Fruit fly (Drosophila melanogaster) whole organism, embryonic: ENCODE data around the gene CoRest.
A peak's percentile ranks its signal among the peaks of the same experiment; 100 is the strongest.

Experiments
- Abd-B ChIP-seq: fragments of 200-800 bp; sonication (Bioruptor generic); optimal IDR thresholded peaks from 2 replicates; lab custom pipeline; 2018; ENCODE audit warnings: missing biosample characterization, mild to moderate bottlenecking, missing genetic modification characterization, moderate library complexity
- Ada2b ChIP-seq: fragments of 200-800 bp; sonication (Bioruptor generic); IDR thresholded peaks from 2 replicates; pipeline ENCODE4 v1.3.6; 2022; ENCODE audit warnings: missing biosample characterization, missing genetic modification characterization
- Awh ChIP-seq: fragments of 200-800 bp; sonication (Bioruptor generic); IDR thresholded peaks from 2 replicates; pipeline ENCODE4, ENCODE4 v1.3.6; 2022; ENCODE audit warnings: missing biosample characterization, missing genetic modification characterization
- CG11093 ChIP-seq: fragments of 200-800 bp; sonication (Bioruptor generic); IDR thresholded peaks from 3 replicates; pipeline ENCODE4 v1.3.6; 2022; ENCODE audit warnings: missing biosample characterization, missing genetic modification characterization
- CG11560 ChIP-seq: fragments of 200-800 bp; sonication (Bioruptor generic); IDR thresholded peaks from 3 replicates; pipeline ENCODE4 v1.3.6; 2022; ENCODE audit warnings: missing biosample characterization, missing genetic modification characterization
- CG1233 ChIP-seq: fragments of 200-800 bp; sonication (Bioruptor generic); optimal IDR thresholded peaks from 4 replicates; lab custom pipeline; 2018; ENCODE audit warnings: missing biosample characterization, mild to moderate bottlenecking, missing genetic modification characterization
- CG13775 ChIP-seq: fragments of 200-800 bp; sonication (Bioruptor generic); optimal IDR thresholded peaks from 3 replicates; lab custom pipeline; 2017; ENCODE audit warnings: missing biosample characterization, mild to moderate bottlenecking, missing genetic modification characterization
- CG1603 ChIP-seq: fragments of 200-800 bp; sonication (Bioruptor generic); optimal IDR thresholded peaks from 2 replicates; lab custom pipeline; 2019; ENCODE audit warnings: missing biosample characterization, mild to moderate bottlenecking, missing genetic modification characterization, moderate library complexity
- CG17361 ChIP-seq: fragments of 200-800 bp; sonication (Bioruptor generic); IDR thresholded peaks from 3 replicates; pipeline ENCODE4 v1.3.6; 2022; ENCODE audit warnings: missing biosample characterization, missing genetic modification characterization
- CG2129 ChIP-seq: fragments of 200-800 bp; sonication (Bioruptor generic); IDR thresholded peaks from 2 replicates; pipeline ENCODE4 v1.3.6; 2022; ENCODE audit warnings: missing biosample characterization, missing genetic modification characterization; ENCODE audit not compliant: partially characterized antibody
- CG31388 ChIP-seq: fragments of 200-800 bp; sonication (Bioruptor generic); optimal IDR thresholded peaks from 2 replicates; lab custom pipeline; 2016; ENCODE audit warnings: missing biosample characterization, missing genetic modification characterization
- CG31441 ChIP-seq: fragments of 200-800 bp; sonication (Bioruptor generic); IDR thresholded peaks from 2 replicates; pipeline ENCODE4 v1.3.6; 2022; ENCODE audit warnings: missing biosample characterization, missing genetic modification characterization
- CG34224 ChIP-seq: fragments of 200-800 bp; sonication (Bioruptor generic); IDR thresholded peaks from 3 replicates; pipeline ENCODE4 v1.3.6; 2022; ENCODE audit warnings: missing biosample characterization, missing genetic modification characterization; ENCODE audit not compliant: partially characterized antibody
- CG3847 ChIP-seq: fragments of 200-800 bp; sonication (Bioruptor generic); IDR thresholded peaks from 2 replicates; pipeline ENCODE4 v1.3.6; 2022; ENCODE audit warnings: missing biosample characterization, missing genetic modification characterization
- CG6175 ChIP-seq: fragments of 200-800 bp; sonication (Bioruptor generic); IDR thresholded peaks from 3 replicates; pipeline ENCODE4 v1.3.6; 2022; ENCODE audit warnings: missing biosample characterization, missing genetic modification characterization
- CG6254 ChIP-seq: fragments of 200-800 bp; sonication (Bioruptor generic); optimal IDR thresholded peaks from 3 replicates; lab custom pipeline; 2017; ENCODE audit warnings: mild to moderate bottlenecking, missing biosample characterization, missing genetic modification reagents, missing genetic modification characterization
- CG7963 ChIP-seq: fragments of 200-800 bp; sonication (Bioruptor generic); IDR thresholded peaks from 3 replicates; pipeline ENCODE4 v1.3.6; 2022; ENCODE audit warnings: missing biosample characterization, missing genetic modification characterization; ENCODE audit not compliant: partially characterized antibody
- CG7987 ChIP-seq: fragments of 200-800 bp; sonication (Bioruptor generic); optimal IDR thresholded peaks from 2 replicates; lab custom pipeline; 2018; ENCODE audit warnings: missing biosample characterization, mild to moderate bottlenecking, missing genetic modification characterization, moderate library complexity
- CG8765 ChIP-seq: fragments of 200-800 bp; sonication (Bioruptor generic); IDR thresholded peaks from 2 replicates; pipeline ENCODE4 v1.3.6; 2022; ENCODE audit warnings: missing biosample characterization, missing genetic modification characterization
- CG9932 ChIP-seq: fragments of 200-800 bp; sonication (Bioruptor generic); IDR thresholded peaks from 2 replicates; pipeline ENCODE4 v1.3.6; 2022; ENCODE audit warnings: missing biosample characterization, missing genetic modification characterization
- CTCF ChIP-seq: fragments of 200-800 bp; sonication (Bioruptor generic); optimal IDR thresholded peaks from 2 replicates; lab custom pipeline; 2017; ENCODE audit warnings: missing biosample characterization, mild to moderate bottlenecking, missing genetic modification characterization, moderate library complexity
- Dfd ChIP-seq, 2 experiments: fragments of >200 bp; optimal IDR thresholded peaks; 2 replicates each; lab custom pipeline; 2017; ENCODE audit warnings: missing biosample characterization in 2 of 2, missing genetic modification characterization in 2 of 2
- ERR ChIP-seq: fragments of 200-800 bp; sonication (Bioruptor generic); optimal IDR thresholded peaks from 2 replicates; lab custom pipeline; 2016; ENCODE audit warnings: missing biosample characterization, missing genetic modification characterization
- H2.0 ChIP-seq: fragments of 200-800 bp; sonication (Bioruptor generic); IDR thresholded peaks from 2 replicates; pipeline ENCODE4 v1.3.6; 2022; ENCODE audit warnings: missing biosample characterization, missing genetic modification characterization
- Hey ChIP-seq: fragments of 200-800 bp; sonication (Bioruptor generic); optimal IDR thresholded peaks from 3 replicates; lab custom pipeline; 2018; ENCODE audit warnings: missing biosample characterization, mild to moderate bottlenecking, missing genetic modification characterization
- HmgZ ChIP-seq: fragments of 200-800 bp; sonication (Bioruptor generic); optimal IDR thresholded peaks from 2 replicates; lab custom pipeline; 2018; ENCODE audit warnings: missing biosample characterization, mild to moderate bottlenecking, missing genetic modification characterization
- Kr ChIP-seq: fragments of 200-800 bp; sonication (Bioruptor generic); optimal IDR thresholded peaks from 2 replicates; lab custom pipeline; 2017; ENCODE audit warnings: missing biosample characterization, mild to moderate bottlenecking, missing genetic modification characterization
- Lhr ChIP-seq: fragments of 200-800 bp; sonication (Bioruptor generic); optimal IDR thresholded peaks from 3 replicates; lab custom pipeline; 2017; ENCODE audit warnings: mild to moderate bottlenecking, missing biosample characterization, missing genetic modification reagents, missing genetic modification characterization
- Lim3 ChIP-seq: fragments of 200-800 bp; sonication (Bioruptor generic); IDR thresholded peaks from 2 replicates; pipeline ENCODE4 v1.3.6; 2022; ENCODE audit warnings: missing biosample characterization, missing genetic modification characterization
- Meics ChIP-seq: fragments of 200-800 bp; sonication (Bioruptor generic); optimal IDR thresholded peaks from 2 replicates; lab custom pipeline; 2017; ENCODE audit warnings: missing biosample characterization, mild to moderate bottlenecking, missing genetic modification characterization
- Myb ChIP-seq: fragments of 200-800 bp; sonication (Bioruptor generic); optimal IDR thresholded peaks from 2 replicates; lab custom pipeline; 2016; ENCODE audit warnings: missing biosample characterization, missing genetic modification characterization
- Pdp1 ChIP-seq, 2 experiments: fragments of 200-800 bp; sonication (Bioruptor generic); optimal IDR thresholded peaks; 3 replicates each; lab custom pipeline; 2016; ENCODE audit warnings: missing biosample characterization in 2 of 2, missing genetic modification characterization in 2 of 2, mild to moderate bottlenecking in 1 of 2, moderate library complexity in 1 of 2
- Poxn ChIP-seq: fragments of 200-800 bp; sonication (Bioruptor generic); IDR thresholded peaks from 2 replicates; pipeline ENCODE4 v1.3.6; 2022; ENCODE audit warnings: missing biosample characterization, missing genetic modification characterization
- Vsx1 ChIP-seq: fragments of 200-800 bp; sonication (Bioruptor generic); optimal IDR thresholded peaks from 2 replicates; lab custom pipeline; 2017; ENCODE audit warnings: missing biosample characterization, mild to moderate bottlenecking, missing genetic modification characterization, missing genetic modification reagents
- Xbp1 ChIP-seq: fragments of 200-800 bp; sonication (Bioruptor generic); optimal IDR thresholded peaks from 3 replicates; lab custom pipeline; 2016; ENCODE audit warnings: missing biosample characterization, mild to moderate bottlenecking, missing genetic modification characterization
- crp ChIP-seq, 2 experiments: fragments of 200-800 bp; sonication (Bioruptor generic); optimal IDR thresholded peaks; 2 replicates in 1 of 2; 3 replicates in 1 of 2; lab custom pipeline; 2017; ENCODE audit warnings: missing biosample characterization in 2 of 2, missing genetic modification characterization in 2 of 2, mild to moderate bottlenecking in 1 of 2, moderate library complexity in 1 of 2
- dmrt11E ChIP-seq: fragments of 200-800 bp; sonication (Bioruptor generic); optimal IDR thresholded peaks from 3 replicates; lab custom pipeline; 2018; ENCODE audit warnings: missing biosample characterization, mild to moderate bottlenecking, missing genetic modification characterization, moderate library complexity
- emc ChIP-seq: fragments of 200-800 bp; sonication (Bioruptor generic); optimal IDR thresholded peaks from 2 replicates; lab custom pipeline; 2016; ENCODE audit warnings: missing biosample characterization, missing genetic modification characterization
- gsb ChIP-seq: fragments of 200-800 bp; sonication (Bioruptor generic); IDR thresholded peaks from 2 replicates; pipeline ENCODE4 v1.3.6; 2022; ENCODE audit warnings: missing biosample characterization, missing genetic modification characterization
- jumu ChIP-seq: fragments of 200-800 bp; sonication (Bioruptor generic); optimal IDR thresholded peaks from 3 replicates; lab custom pipeline; 2016; ENCODE audit warnings: missing biosample characterization, missing genetic modification characterization
- kni ChIP-seq: fragments of 200-800 bp; sonication (Bioruptor generic); optimal IDR thresholded peaks from 3 replicates; lab custom pipeline; 2017; ENCODE audit warnings: mild to moderate bottlenecking, missing biosample characterization, missing genetic modification reagents, missing genetic modification characterization
- org-1 ChIP-seq: fragments of 200-800 bp; sonication (Bioruptor generic); optimal IDR thresholded peaks from 2 replicates; lab custom pipeline; 2017; ENCODE audit warnings: missing biosample characterization, missing genetic modification characterization
- peb ChIP-seq: fragments of 200-800 bp; sonication (Bioruptor generic); IDR thresholded peaks from 2 replicates; pipeline ENCODE4 v1.3.6; 2022; ENCODE audit warnings: missing biosample characterization, missing genetic modification characterization
- pfk ChIP-seq: fragments of 200-800 bp; sonication (Bioruptor generic); optimal IDR thresholded peaks from 2 replicates; lab custom pipeline; 2018; ENCODE audit warnings: missing biosample characterization, mild to moderate bottlenecking, missing genetic modification characterization, moderate library complexity
- sima ChIP-seq: fragments of 200-800 bp; sonication (Bioruptor generic); optimal IDR thresholded peaks from 2 replicates; lab custom pipeline; 2016; ENCODE audit warnings: missing biosample characterization, missing genetic modification characterization
- so ChIP-seq: fragments of 200-800 bp; sonication (Bioruptor generic); IDR thresholded peaks from 3 replicates; pipeline ENCODE4 v1.3.6; 2022; ENCODE audit warnings: missing biosample characterization, missing genetic modification characterization
- tup ChIP-seq: fragments of 200-800 bp; sonication (Bioruptor generic); optimal IDR thresholded peaks from 2 replicates; lab custom pipeline; 2016; ENCODE audit warnings: missing biosample characterization, mild to moderate bottlenecking, missing genetic modification characterization, moderate library complexity
- wek ChIP-seq: fragments of 200-800 bp; sonication (Bioruptor generic); optimal IDR thresholded peaks from 3 replicates; lab custom pipeline; 2018; ENCODE audit warnings: missing biosample characterization, mild to moderate bottlenecking, missing genetic modification characterization, moderate library complexity
- z ChIP-seq: fragments of 200-800 bp; sonication (Bioruptor generic); IDR thresholded peaks from 3 replicates; pipeline ENCODE4 v1.3.6; 2022; ENCODE audit warnings: missing biosample characterization, missing genetic modification characterization
- zen ChIP-seq: fragments of 200-800 bp; sonication (Bioruptor generic); optimal IDR thresholded peaks from 3 replicates; lab custom pipeline; 2018; ENCODE audit warnings: missing biosample characterization, mild to moderate bottlenecking, missing genetic modification characterization, moderate library complexity

Gene CoRest

dm6 chrX:19479134-19479533 is 42.6 kb upstream of the CoRest start, which contains the start of gene CG32533 (continued):
- TF ChIP-seq peb (GFP tag; lab: Robert Waterston, UW): no peak
- no peak for TF ChIP-seq Kr (GFP tag; lab: Kevin White, UChicago)
- TF ChIP-seq CG2129: no peak
- TF ChIP-seq pfk (GFP tag; lab: Kevin White, UChicago): no peak
- 0 out of 3 replicates have a peak, but pooled peaks have one; percentile 6 for TF ChIP-seq CG34224
- peak in 1 of 2 experiments; percentile 43 for TF ChIP-seq Pdp1 (GFP tag; optimal IDR thresholded peaks at IDR 0.05; lab: Kevin White, UChicago)
- TF ChIP-seq CG17361 (GFP tag; lab: Robert Waterston, UW): no peak
- TF ChIP-seq Poxn (GFP tag; lab: Robert Waterston, UW): no peak
- no peak for TF ChIP-seq so (GFP tag; lab: Robert Waterston, UW)
- TF ChIP-seq CG3847 (GFP tag; lab: Robert Waterston, UW): no peak
- no peak for TF ChIP-seq CG1603 (tag; lab: Kevin White, UChicago)
- TF ChIP-seq dmrt11E (tag; lab: Kevin White, UChicago): no peak
- TF ChIP-seq, all 482 proteins: peak for 10

dm6 chrX:19479869-19480326 is 41.8 kb upstream of the CoRest start, which contains the start of the genes Naa15-16 and mRpS14:
Gene Naa15-16 (plus strand): TSS chrX:19479984.
Gene mRpS14 (minus strand): TSS chrX:19480238.
- no peak for TF ChIP-seq gsb
- no peak for TF ChIP-seq CG31441 (GFP tag; lab: Robert Waterston, UW)
- TF ChIP-seq CG11093 (GFP tag; lab: Robert Waterston, UW): no peak
- no peak for TF ChIP-seq Awh (GFP tag; lab: Robert Waterston, UW)
- TF ChIP-seq Lim3: no peak
- no peak for TF ChIP-seq Hey (tag; lab: Kevin White, UChicago)
- TF ChIP-seq Xbp1 (GFP tag; lab: Kevin White, UChicago): no peak
- TF ChIP-seq z: no peak
- TF ChIP-seq CG6175 (GFP tag; lab: Robert Waterston, UW): no peak
- no peak for TF ChIP-seq CG9932 (GFP tag; lab: Robert Waterston, UW)
- TF ChIP-seq emc (GFP tag; lab: Kevin White, UChicago): no peak
- TF ChIP-seq sima (GFP tag; lab: Kevin White, UChicago): no peak
- TF ChIP-seq CG2129: no peak
- no peak for TF ChIP-seq Dfd (GFP tag; optimal IDR thresholded peaks at IDR 0.05; lab: Kevin White, UChicago)
- TF ChIP-seq tup (GFP tag; lab: Kevin White, UChicago): no peak
- TF ChIP-seq Vsx1 (GFP tag; lab: Kevin White, UChicago): no peak
- TF ChIP-seq CG7987 (GFP tag; lab: Kevin White, UChicago): no peak
- no peak for TF ChIP-seq CG13775 (GFP tag; lab: Kevin White, UChicago)
- no peak for TF ChIP-seq Lhr (GFP tag; lab: Kevin White, UChicago)
- no peak for TF ChIP-seq CG31388
- no peak for TF ChIP-seq CG6254 (GFP tag; lab: Kevin White, UChicago)
- TF ChIP-seq Myb (GFP tag; lab: Kevin White, UChicago): peak; percentile 28
- TF ChIP-seq crp (GFP tag; optimal IDR thresholded peaks at IDR 0.05; lab: Kevin White, UChicago): peak; percentile 52 to 90
- TF ChIP-seq jumu (GFP tag; lab: Kevin White, UChicago): peak; percentile 1
- TF ChIP-seq zen (tag; lab: Kevin White, UChicago): no peak
- TF ChIP-seq CTCF: no peak
- TF ChIP-seq kni: no peak
- no peak for TF ChIP-seq ERR (GFP tag; lab: Kevin White, UChicago)
- no peak for TF ChIP-seq Abd-B
- no peak for TF ChIP-seq Meics
- 0 out of 3 replicates have a peak, but pooled peaks have one; percentile 20 for TF ChIP-seq CG7963 (GFP tag; lab: Robert Waterston, UW)
- no peak for TF ChIP-seq CG8765 (GFP tag; lab: Robert Waterston, UW)
- TF ChIP-seq CG1233 (GFP tag; lab: Kevin White, UChicago): no peak
- TF ChIP-seq HmgZ: peak; percentile 32
- no peak for TF ChIP-seq wek (GFP tag; lab: Kevin White, UChicago)
- no peak for TF ChIP-seq CG11560 (tag; lab: Robert Waterston, UW)
- TF ChIP-seq Ada2b (GFP tag; lab: Robert Waterston, UW): no peak
- no peak for TF ChIP-seq H2.0 (GFP tag; lab: Robert Waterston, UW)
- TF ChIP-seq org-1 (GFP tag; lab: Kevin White, UChicago): no peak
